Worm (Caenorhabditis elegans) whole organism, young adult: ENCODE results near the gene B0303.7.

Experiments
- B0261.1 ChIP-seq: sonication (generic microtip); optimal IDR thresholded peaks from 2 replicates; lab custom pipeline; 2016; ENCODE audit warnings: mild to moderate bottlenecking, missing genetic modification characterization, moderate library complexity, missing compliant biosample characterization
- D2030.7 ChIP-seq: fragments of 200-800 bp; sonication (Bioruptor generic); IDR thresholded peaks from 2 replicates; pipeline ENCODE4 v1.3.6; 2022; ENCODE audit warnings: missing genetic modification reagents, missing genetic modification characterization, missing compliant biosample characterization
- F10E7.11 ChIP-seq: sonication (generic microtip); optimal IDR thresholded peaks from 2 replicates; lab custom pipeline; 2017; ENCODE audit warnings: mild to moderate bottlenecking, missing genetic modification characterization, moderate library complexity, missing compliant biosample characterization
- F37B4.10 ChIP-seq: fragments of 200-800 bp; sonication (Bioruptor generic); IDR thresholded peaks from 2 replicates; pipeline ENCODE4 v1.3.6; 2022; ENCODE audit warnings: missing genetic modification characterization, missing compliant biosample characterization
- F49E8.2 ChIP-seq: sonication (generic microtip); optimal IDR thresholded peaks from 3 replicates; lab custom pipeline; 2017; ENCODE audit warnings: missing genetic modification characterization, mild to moderate bottlenecking, missing compliant biosample characterization, antibody characterized with exemption, moderate library complexity; ENCODE audit not compliant: insufficient read depth
- F57A8.1 ChIP-seq: fragments of 200-800 bp; sonication (Bioruptor generic); optimal IDR thresholded peaks from 2 replicates; lab custom pipeline; 2018; ENCODE audit warnings: mild to moderate bottlenecking, missing genetic modification characterization, moderate library complexity, missing compliant biosample characterization
- F57C9.4 ChIP-seq: sonication (generic microtip); optimal IDR thresholded peaks from 2 replicates; lab custom pipeline; 2017; ENCODE audit warnings: mild to moderate bottlenecking, missing genetic modification characterization, missing compliant biosample characterization
- K12H6.12 ChIP-seq: fragments of 200-800 bp; sonication (Bioruptor generic); optimal IDR thresholded peaks from 2 replicates; lab custom pipeline; 2018; ENCODE audit warnings: mild to moderate bottlenecking, missing genetic modification characterization, missing compliant biosample characterization
- T07F8.4 ChIP-seq: sonication (generic microtip); optimal IDR thresholded peaks from 2 replicates; lab custom pipeline; 2016; ENCODE audit warnings: mild to moderate bottlenecking, missing genetic modification characterization, moderate library complexity, missing compliant biosample characterization
- Y67H2A.10 ChIP-seq: fragments of 200-800 bp; sonication (Bioruptor generic); conservative IDR thresholded peaks from 2 replicates; pipeline ENCODE4 v1.3.6; 2022; ENCODE audit warnings: missing genetic modification reagents, missing genetic modification characterization, missing compliant biosample characterization
- ama-1 ChIP-seq, 3 experiments: fragments of 150-350 bp in 1 of 3; sonication (generic microtip) in 2 of 3; optimal IDR thresholded peaks; 2 replicates each; lab custom pipeline; 2014 to 2018; ENCODE audit warnings: missing biosample characterization in 2 of 3, missing genetic modification characterization in 2 of 3, missing genetic modification reagents in 2 of 3
- atf-7 ChIP-seq: sonication (generic microtip); optimal IDR thresholded peaks from 2 replicates; lab custom pipeline; 2017; ENCODE audit warnings: mild to moderate bottlenecking, missing genetic modification characterization, missing compliant biosample characterization
- attf-5 ChIP-seq: fragments of 200-800 bp; sonication (Bioruptor generic); optimal IDR thresholded peaks from 2 replicates; lab custom pipeline; 2018; ENCODE audit warnings: mild to moderate bottlenecking, missing genetic modification characterization, missing compliant biosample characterization
- bed-1 ChIP-seq: fragments of 200-800 bp; sonication (Bioruptor generic); IDR thresholded peaks from 2 replicates; pipeline ENCODE4 v1.3.6; 2022; ENCODE audit warnings: missing genetic modification reagents, missing genetic modification characterization, missing compliant biosample characterization
- bed-2 ChIP-seq: fragments of 200-800 bp; sonication (Bioruptor generic); IDR thresholded peaks from 2 replicates; pipeline ENCODE4 v1.3.6; 2022; ENCODE audit warnings: missing genetic modification reagents, missing genetic modification characterization, missing compliant biosample characterization
- cebp-1 ChIP-seq, 2 experiments: fragments of 200-800 bp in 1 of 2; sonication (Bioruptor generic) in 1 of 2; sonication (generic microtip) in 1 of 2; IDR thresholded peaks in 1 of 2; optimal IDR thresholded peaks in 1 of 2; 2 replicates each; pipeline versions ENCODE4 v1.3.6 to Lab custom; 2017 to 2022; ENCODE audit warnings: missing compliant biosample characterization in 2 of 2, missing genetic modification characterization in 2 of 2, mild to moderate bottlenecking in 1 of 2, missing genetic modification reagents in 1 of 2, moderate library complexity in 1 of 2
- cebp-2 ChIP-seq: fragments of 200-800 bp; sonication (Bioruptor generic); IDR thresholded peaks from 2 replicates; pipeline ENCODE4 v1.3.6; 2022; ENCODE audit warnings: missing genetic modification characterization, missing compliant biosample characterization
- ceh-100 ChIP-seq: fragments of 200-800 bp; sonication (Bioruptor generic); IDR thresholded peaks from 2 replicates; pipeline ENCODE4 v1.3.6; 2022; ENCODE audit warnings: missing genetic modification reagents, missing genetic modification characterization, missing compliant biosample characterization
- ceh-27 ChIP-seq: fragments of 200-800 bp; sonication (Bioruptor generic); optimal IDR thresholded peaks from 2 replicates; lab custom pipeline; 2018; ENCODE audit warnings: mild to moderate bottlenecking, missing genetic modification characterization, moderate library complexity, missing compliant biosample characterization
- ceh-40 ChIP-seq: fragments of 200-800 bp; sonication (Bioruptor generic); IDR thresholded peaks from 2 replicates; pipeline ENCODE4 v1.3.6; 2022; ENCODE audit warnings: missing genetic modification characterization, missing compliant biosample characterization
- chd-7 ChIP-seq: sonication (generic microtip); optimal IDR thresholded peaks from 2 replicates; lab custom pipeline; 2016; ENCODE audit warnings: mild to moderate bottlenecking, missing genetic modification characterization, moderate library complexity, missing compliant biosample characterization
- die-1 ChIP-seq: sonication (generic microtip); optimal IDR thresholded peaks from 2 replicates; lab custom pipeline; 2016; ENCODE audit warnings: missing genotype, mild to moderate bottlenecking, missing genetic modification characterization, missing compliant biosample characterization
- efl-1 ChIP-seq: fragments of 150-350 bp; optimal IDR thresholded peaks from 2 replicates; lab custom pipeline; 2014; ENCODE audit warnings: missing biosample characterization, missing genetic modification reagents, missing genetic modification characterization
- egl-44 ChIP-seq: fragments of 200-800 bp; sonication (Bioruptor generic); IDR thresholded peaks from 2 replicates; pipeline ENCODE4 v1.3.6; 2022; ENCODE audit warnings: missing genetic modification reagents, missing genetic modification characterization, missing compliant biosample characterization
- gei-17 ChIP-seq: fragments of 200-800 bp; sonication (Bioruptor generic); optimal IDR thresholded peaks from 2 replicates; lab custom pipeline; 2018; ENCODE audit warnings: mild to moderate bottlenecking, missing genetic modification characterization, missing compliant biosample characterization
- hlh-12 ChIP-seq: sonication (generic microtip); optimal IDR thresholded peaks from 2 replicates; lab custom pipeline; 2016; ENCODE audit warnings: missing genetic modification characterization, missing compliant biosample characterization
- hlh-26 ChIP-seq: fragments of 200-800 bp; sonication (Bioruptor generic); conservative IDR thresholded peaks from 2 replicates; pipeline ENCODE4 v1.3.6; 2022; ENCODE audit warnings: missing genetic modification reagents, missing genetic modification characterization, missing compliant biosample characterization
- hmg-20 ChIP-seq: fragments of 200-800 bp; sonication (Bioruptor generic); IDR thresholded peaks from 2 replicates; pipeline ENCODE4 v1.3.6; 2022; ENCODE audit warnings: missing genetic modification reagents, missing genetic modification characterization, missing compliant biosample characterization
- lin-26 ChIP-seq: fragments of 200-800 bp; sonication (Bioruptor generic); IDR thresholded peaks from 2 replicates; pipeline ENCODE4 v1.3.6; 2022; ENCODE audit warnings: missing genetic modification reagents, missing genetic modification characterization, missing compliant biosample characterization
- lsl-1 ChIP-seq: fragments of 200-800 bp; sonication (Bioruptor generic); optimal IDR thresholded peaks from 2 replicates; lab custom pipeline; 2018; ENCODE audit warnings: mild to moderate bottlenecking, missing genetic modification characterization, moderate library complexity, missing compliant biosample characterization
- mel-28 ChIP-seq: sonication (generic microtip); optimal IDR thresholded peaks from 2 replicates; lab custom pipeline; 2016; ENCODE audit warnings: borderline replicate concordance, mild to moderate bottlenecking, missing genetic modification characterization, missing compliant biosample characterization
- nfya-1 ChIP-seq: sonication (generic microtip); optimal IDR thresholded peaks from 2 replicates; lab custom pipeline; 2017; ENCODE audit warnings: antibody characterized with exemption, missing compliant biosample characterization, missing genetic modification characterization, borderline replicate concordance; ENCODE audit not compliant: insufficient read depth
- nhr-120 ChIP-seq: fragments of 200-800 bp; sonication (Bioruptor generic); IDR thresholded peaks from 2 replicates; pipeline ENCODE4 v1.3.6; 2022; ENCODE audit warnings: missing genetic modification characterization, missing compliant biosample characterization
- pbrm-1 ChIP-seq: fragments of 200-800 bp; sonication (Bioruptor generic); IDR thresholded peaks from 2 replicates; pipeline ENCODE4 v1.3.6; 2022; ENCODE audit warnings: missing genetic modification reagents, missing genetic modification characterization, missing compliant biosample characterization
- pha-4 ChIP-seq: fragments of 150-350 bp; sonication (generic microtip); optimal IDR thresholded peaks from 2 replicates; lab custom pipeline; 2014; ENCODE audit warnings: missing biosample characterization, missing genetic modification reagents, missing genetic modification characterization
- rcor-1 ChIP-seq: fragments of 200-800 bp; sonication (Bioruptor generic); IDR thresholded peaks from 2 replicates; pipeline ENCODE4 v1.3.6; 2022; ENCODE audit warnings: missing genetic modification reagents, missing genetic modification characterization, missing compliant biosample characterization
- repo-1 ChIP-seq: sonication (generic microtip); optimal IDR thresholded peaks from 2 replicates; lab custom pipeline; 2017; ENCODE audit warnings: mild to moderate bottlenecking, missing genetic modification characterization, missing compliant biosample characterization
- sea-2 ChIP-seq: fragments of 200-800 bp; sonication (Bioruptor generic); IDR thresholded peaks from 2 replicates; pipeline ENCODE4 v1.3.6; 2022; ENCODE audit warnings: missing genetic modification characterization, missing compliant biosample characterization
- snpc-4 ChIP-seq, 5 experiments: fragments of 150-350 bp in 1 of 5; sonication (generic microtip) in 4 of 5; optimal IDR thresholded peaks; 2 replicates each; lab custom pipeline; 2014 to 2018; ENCODE audit warnings: missing genetic modification characterization in 5 of 5, missing biosample characterization in 3 of 5, antibody characterized with exemption in 2 of 5, mild to moderate bottlenecking in 2 of 5, missing compliant biosample characterization in 2 of 5, missing genotype in 2 of 5, moderate library complexity in 2 of 5, missing genetic modification reagents in 1 of 5
- sptf-2 ChIP-seq: fragments of 200-800 bp; sonication (Bioruptor generic); optimal IDR thresholded peaks from 2 replicates; lab custom pipeline; 2018; ENCODE audit warnings: mild to moderate bottlenecking, missing genetic modification characterization, missing compliant biosample characterization
- tbp1 ChIP-seq: fragments of 200-800 bp; sonication (Bioruptor generic); optimal IDR thresholded peaks from 2 replicates; lab custom pipeline; 2018; ENCODE audit warnings: mild to moderate bottlenecking, missing genetic modification characterization, missing compliant biosample characterization
- unc-130 ChIP-seq: sonication (generic microtip); optimal IDR thresholded peaks from 2 replicates; lab custom pipeline; 2016; ENCODE audit warnings: missing genetic modification reagents, missing genetic modification characterization, missing compliant biosample characterization
- xnd-1 ChIP-seq: sonication (generic microtip); optimal IDR thresholded peaks from 2 replicates; lab custom pipeline; 2016; ENCODE audit warnings: missing genotype, missing genetic modification reagents, missing genetic modification characterization, missing compliant biosample characterization
- ztf-18 ChIP-seq: sonication (generic microtip); optimal IDR thresholded peaks from 2 replicates; lab custom pipeline; 2016; ENCODE audit warnings: missing genotype, mild to moderate bottlenecking, missing genetic modification characterization, missing compliant biosample characterization
- ztf-3 ChIP-seq: fragments of 200-800 bp; sonication (Bioruptor generic); optimal IDR thresholded peaks from 2 replicates; lab custom pipeline; 2018; ENCODE audit warnings: mild to moderate bottlenecking, missing genetic modification characterization, missing compliant biosample characterization
- ztf-6 ChIP-seq: fragments of 200-800 bp; sonication (Bioruptor generic); IDR thresholded peaks from 2 replicates; pipeline ENCODE4 v1.3.6; 2022; ENCODE audit warnings: missing genetic modification reagents, missing genetic modification characterization, missing compliant biosample characterization

Gene B0303.7

ce11 chrIII:8685590-8686240 lies 7.7 kb upstream of the B0303.7 start (continued):
- TF ChIP-seq lin-26 (GFP tag; lab: Robert Waterston, UW): no peak
- 0 out of 2 replicates have a peak, but pooled peaks have one; percentile 7 for TF ChIP-seq cebp-2
- no peak for TF ChIP-seq T07F8.4 (tag; lab: Kevin White, UChicago)
- TF ChIP-seq K12H6.12 (tag; lab: Kevin White, UChicago): no peak
- peak; percentile 60; the same call in 1 of the 2 replicates for TF ChIP-seq pbrm-1 (GFP tag; lab: Robert Waterston, UW)
- TF ChIP-seq snpc-4 (GFP tag; optimal IDR thresholded peaks at IDR 0.05; lab: Kevin White, UChicago): no peak
- TF ChIP-seq snpc-4 (tag; optimal IDR thresholded peaks at IDR 0.05; lab: Kevin White, UChicago): no peak
- no peak for TF ChIP-seq bed-2 (GFP tag; lab: Robert Waterston, UW)
- no peak for TF ChIP-seq F57A8.1 (GFP tag; lab: Kevin White, UChicago)
- no peak for TF ChIP-seq mel-28 (tag; lab: Kevin White, UChicago)
- TF ChIP-seq ztf-3: peak; percentile 17
- 0 out of 2 replicates have a peak, but pooled peaks have one; percentile 23 for TF ChIP-seq ceh-100 (GFP tag; lab: Robert Waterston, UW)
- TF ChIP-seq rcor-1: no peak
- TF ChIP-seq atf-7: peak; percentile 70
- no peak for TF ChIP-seq B0261.1 (tag; lab: Kevin White, UChicago)
- peak; percentile 42; the same call in 1 of the 2 replicates for TF ChIP-seq cebp-1 (GFP tag; IDR thresholded peaks at IDR 0.05; lab: Robert Waterston, UW)
- peak; percentile 53 for TF ChIP-seq cebp-1 (tag; optimal IDR thresholded peaks at IDR 0.05; lab: Kevin White, UChicago)
- 0 out of 2 replicates have a peak, but pooled peaks have one; percentile 16 for TF ChIP-seq nhr-120 (GFP tag; lab: Robert Waterston, UW)
- TF ChIP-seq F49E8.2 (tag; lab: Kevin White, UChicago): no peak
- no peak for TF ChIP-seq ceh-27
- TF ChIP-seq sptf-2 (GFP tag; lab: Kevin White, UChicago): no peak
- TF ChIP-seq sea-2 (GFP tag; lab: Robert Waterston, UW): no peak
- no peak for TF ChIP-seq xnd-1
- no peak for TF ChIP-seq gei-17 (GFP tag; lab: Kevin White, UChicago)
- no peak for TF ChIP-seq tbp1 (GFP tag; lab: Kevin White, UChicago)
- TF ChIP-seq pha-4 (tag; lab: Kevin White, UChicago): no peak
- TF ChIP-seq ceh-40: peak; percentile 81
- no peak for TF ChIP-seq bed-1 (GFP tag; lab: Robert Waterston, UW)
- no peak for TF ChIP-seq ama-1 (optimal IDR thresholded peaks at IDR 0.05; lab: Kevin White, UChicago)
- no peak for TF ChIP-seq ama-1 (GFP tag; optimal IDR thresholded peaks at IDR 0.05; lab: Kevin White, UChicago)
- TF ChIP-seq F57C9.4: peak; percentile 64
- no peak for TF ChIP-seq ztf-6 (GFP tag; lab: Robert Waterston, UW)
- TF ChIP-seq egl-44 (GFP tag; lab: Robert Waterston, UW): peak; percentile 48; the same call in 1 of the 2 replicates
- TF ChIP-seq lsl-1 (GFP tag; lab: Kevin White, UChicago): no peak
- TF ChIP-seq efl-1 (GFP tag; lab: Kevin White, UChicago): no peak
- TF ChIP-seq F10E7.11 (tag; lab: Kevin White, UChicago): peak; percentile 83
- TF ChIP-seq hmg-20 (GFP tag; lab: Robert Waterston, UW): no peak
- no peak for TF ChIP-seq nfya-1
- TF ChIP-seq hlh-12: no peak
- no peak for TF ChIP-seq die-1
- TF ChIP-seq hlh-26: no peak
- TF ChIP-seq ztf-18 (tag; lab: Kevin White, UChicago): no peak
- TF ChIP-seq D2030.7: no peak
- peak; percentile 66 for TF ChIP-seq chd-7 (tag; lab: Kevin White, UChicago)
- 0 out of 2 replicates have a peak, but pooled peaks have one; percentile 65 for TF ChIP-seq F37B4.10 (GFP tag; lab: Robert Waterston, UW)
- TF ChIP-seq attf-5: no peak
- TF ChIP-seq repo-1 (tag; lab: Kevin White, UChicago): peak; percentile 71
- no peak for TF ChIP-seq unc-130 (GFP tag; lab: Kevin White, UChicago)
- no peak for TF ChIP-seq Y67H2A.10
